Worm (Caenorhabditis elegans): ENCODE data around the gene mfsd-11.

mfsd-11 gene

ce11 chrX:12177521-12177920 is 23.6 kb upstream of the mfsd-11 start:
- peak in 1 of 2 experiments; percentile 19 for TF ChIP-seq lsy-2 (tag; optimal IDR thresholded peaks at IDR 0.05)
- TF ChIP-seq lin-14 (GFP tag; optimal IDR thresholded peaks at IDR 0.05) = peak; percentile 51
- no peak for TF ChIP-seq skn-1 (tag; optimal IDR thresholded peaks at IDR 0.05)
- TF ChIP-seq grh-1 (GFP tag; IDR thresholded peaks at IDR 0.05) = no peak
- no peak for TF ChIP-seq C16A3.4 (tag; optimal IDR thresholded peaks at IDR 0.05)
- no peak for TF ChIP-seq efl-1 (optimal IDR thresholded peaks at IDR 0.05)
- TF ChIP-seq efl-1 (GFP tag; optimal IDR thresholded peaks at IDR 0.05 in 1 of 2) = no peak
- no peak for TF ChIP-seq ztf-11 (tag; optimal IDR thresholded peaks at IDR 0.05)
- TF ChIP-seq unc-62 (GFP tag; optimal IDR thresholded peaks at IDR 0.05) = no peak
- no peak for TF ChIP-seq fkh-8 (tag; optimal IDR thresholded peaks at IDR 0.05)
- no peak for TF ChIP-seq sup-37 (GFP tag; optimal IDR thresholded peaks at IDR 0.05)
- no peak for TF ChIP-seq elt-3 (tag; optimal IDR thresholded peaks at IDR 0.05)
- TF ChIP-seq snpc-4 (tag; optimal IDR thresholded peaks at IDR 0.05) = no peak
- no peak for TF ChIP-seq ztf-4 (tag; optimal IDR thresholded peaks at IDR 0.05)
- TF ChIP-seq lin-13 (GFP tag; optimal IDR thresholded peaks at IDR 0.05) = no peak
- TF ChIP-seq lin-39 (tag; optimal IDR thresholded peaks at IDR 0.05) = no peak
- no peak for TF ChIP-seq sptf-1 (tag; optimal IDR thresholded peaks at IDR 0.05)
- peak; percentile 11 for TF ChIP-seq rnt-1 (tag; optimal IDR thresholded peaks at IDR 0.05)
- TF ChIP-seq ceh-82 (tag; optimal IDR thresholded peaks at IDR 0.05) = no peak
- TF ChIP-seq aha-1 (tag; optimal IDR thresholded peaks at IDR 0.05) = no peak
- TF ChIP-seq irx-1 (tag; optimal IDR thresholded peaks at IDR 0.05) = peak; percentile 29
- TF ChIP-seq dpl-1 (GFP tag; optimal IDR thresholded peaks at IDR 0.05) = no peak
- TF ChIP-seq unc-86 (tag; optimal IDR thresholded peaks at IDR 0.05) = no peak
- no peak for TF ChIP-seq zip-4 (GFP tag; optimal IDR thresholded peaks at IDR 0.05)
- TF ChIP-seq F16B12.6 (tag; optimal IDR thresholded peaks at IDR 0.05) = no peak
- no peak for TF ChIP-seq xbp-1 (tag; optimal IDR thresholded peaks at IDR 0.05)
- no peak for TF ChIP-seq fkh-4 (tag; optimal IDR thresholded peaks at IDR 0.05; ENCODE audit: borderline replicate concordance)
- no peak for TF ChIP-seq tlp-1 (tag; optimal IDR thresholded peaks at IDR 0.05)
- no peak for TF ChIP-seq zag-1 (tag; optimal IDR thresholded peaks at IDR 0.05)
- TF ChIP-seq mab-9 (GFP tag; IDR thresholded peaks at IDR 0.05) = no peak
- TF ChIP-seq blmp-1 (tag; optimal IDR thresholded peaks at IDR 0.05) = peak; percentile 48
- TF ChIP-seq pqm-1 (tag; optimal IDR thresholded peaks at IDR 0.05) = no peak
- TF ChIP-seq nhr-84 (tag; optimal IDR thresholded peaks at IDR 0.05) = no peak
- no peak for TF ChIP-seq nhr-19 (GFP tag; conservative IDR thresholded peaks at IDR 0.05)
- TF ChIP-seq nhr-71 (tag; optimal IDR thresholded peaks at IDR 0.05) = peak; percentile 21
- peak; percentile 8 for TF ChIP-seq mep-1 (tag; optimal IDR thresholded peaks at IDR 0.05)
- TF ChIP-seq fkh-10 (GFP tag; optimal IDR thresholded peaks at IDR 0.05) = peak; percentile 42

ce11 chrX:12176873-12177293 is 23.0 kb upstream of the mfsd-11 start:
- peak in 1 of 2 experiments; percentile 55 for TF ChIP-seq lsy-2 (tag; optimal IDR thresholded peaks at IDR 0.05)
- no peak for TF ChIP-seq ama-1 (optimal IDR thresholded peaks at IDR 0.05)
- TF ChIP-seq nhr-85 (tag) = peak; percentile 91
- no peak for TF ChIP-seq ceh-8 (GFP tag; optimal IDR thresholded peaks at IDR 0.05)
- peak; percentile 68 for TF ChIP-seq nhr-19 (GFP tag; conservative IDR thresholded peaks at IDR 0.05)
- peak; percentile 66 for TF ChIP-seq lin-14 (GFP tag; optimal IDR thresholded peaks at IDR 0.05)
- no peak for TF ChIP-seq ets-5 (GFP tag; IDR thresholded peaks at IDR 0.05)
- no peak for TF ChIP-seq mef-2 (tag; optimal IDR thresholded peaks at IDR 0.05)
- no peak for TF ChIP-seq lin-39 (tag; optimal IDR thresholded peaks at IDR 0.05)
- TF ChIP-seq elt-2 (tag; optimal IDR thresholded peaks at IDR 0.05) = peak; percentile 30
- TF ChIP-seq hlh-4 (tag; optimal IDR thresholded peaks at IDR 0.05) = no peak
- no peak for TF ChIP-seq isw-1 (GFP tag; IDR thresholded peaks at IDR 0.05)
- peak; percentile 8 for TF ChIP-seq nhr-20 (tag; optimal IDR thresholded peaks at IDR 0.05)

Measured in whole organism, L1 larva.